Fruit fly (Drosophila melanogaster): ENCODE results near the gene Qtzl.

The Qtzl gene

dm6 chr2L:11968581-11969272, 26.8 kb upstream of the Qtzl start (continued):
- TF ChIP-seq CG9817 (tag; optimal IDR thresholded peaks at IDR 0.05) (no peak), PHDP (tag; optimal IDR thresholded peaks at IDR 0.05) (no peak), cwo (GFP tag; optimal IDR thresholded peaks at IDR 0.05) (peak; percentile 1), CG17361 (GFP tag; IDR thresholded peaks at IDR 0.05) (no peak), Taf1 (GFP tag; IDR thresholded peaks at IDR 0.05) (no peak), salm (tag; optimal IDR thresholded peaks at IDR 0.05) (no peak)

DNA sequence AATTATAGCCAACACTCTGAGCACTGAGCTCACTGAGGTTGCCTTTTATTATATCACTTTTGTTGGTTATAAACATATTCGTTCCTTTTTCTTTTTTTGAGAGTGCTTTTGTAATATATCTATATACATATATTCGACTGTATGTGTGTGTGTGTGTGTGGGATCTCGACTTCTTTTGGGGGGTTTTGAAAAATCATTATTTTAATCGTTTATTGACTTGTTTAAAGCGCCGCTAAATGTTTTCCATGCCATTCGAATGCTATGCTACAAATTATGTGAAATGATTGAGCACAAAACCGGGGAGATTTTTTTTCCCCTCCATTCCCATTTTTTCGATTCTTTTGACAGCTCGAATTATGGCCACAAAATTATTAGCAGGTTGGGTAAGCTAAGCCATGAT, 26.1 kb upstream of the Qtzl start:
- TF ChIP-seq CG13894 (tag; optimal IDR thresholded peaks at IDR 0.05) = peak; percentile 53
- no peak for TF ChIP-seq Chrac-16 (GFP tag; optimal IDR thresholded peaks at IDR 0.05)
- TF ChIP-seq CG14860 (GFP tag; IDR thresholded peaks at IDR 0.05; ENCODE audit: partially characterized antibody) = no peak

DNA sequence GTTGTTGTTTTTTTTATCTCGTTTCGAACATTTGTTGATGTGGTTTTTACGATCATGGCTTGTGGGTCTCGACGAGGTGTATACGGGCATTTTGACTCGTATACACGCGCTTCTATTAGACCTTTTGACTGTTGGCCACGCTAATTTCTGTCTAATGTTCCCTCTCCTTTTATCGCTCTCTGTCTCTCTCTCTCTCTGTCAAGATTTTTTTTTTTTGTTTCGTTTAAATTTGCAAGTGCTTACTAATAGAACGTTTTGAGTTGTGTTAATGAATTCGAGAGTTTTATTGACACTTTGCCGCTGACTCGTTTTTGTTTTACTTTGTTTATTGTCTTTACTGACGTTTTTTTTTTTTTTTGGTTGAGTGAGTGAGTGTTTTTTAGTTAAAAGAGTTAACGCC, 25.2 kb upstream of the Qtzl start:
- peak; percentile 75 for TF ChIP-seq sens (GFP tag)
- TF ChIP-seq CG4820 (GFP tag; optimal IDR thresholded peaks at IDR 0.05) = peak; percentile 9
- TF ChIP-seq eve (GFP tag; optimal IDR thresholded peaks at IDR 0.05) = peak in 1 of 2 experiments; percentile 76
- TF ChIP-seq sim (GFP tag; IDR thresholded peaks at IDR 0.05) = no peak
- TF ChIP-seq z (GFP tag; IDR thresholded peaks at IDR 0.05) = peak; percentile 69; the same call in 2 of the 3 replicates

dm6 chr2L:11970853-11971397, 24.6 kb upstream of the Qtzl start:
- no peak for TF ChIP-seq jigr1 (GFP tag; IDR thresholded peaks at IDR 0.05)
- peak; percentile 19 for TF ChIP-seq CG2678 (tag; optimal IDR thresholded peaks at IDR 0.05)
- peak; percentile 40 for TF ChIP-seq CG12659 (GFP tag; optimal IDR thresholded peaks at IDR 0.05)
- TF ChIP-seq h (optimal IDR thresholded peaks at IDR 0.05) = no peak
- TF ChIP-seq al (GFP tag; IDR thresholded peaks at IDR 0.05) = no peak
- peak; percentile 10 for TF ChIP-seq CHES-1-like (GFP tag; optimal IDR thresholded peaks at IDR 0.05)
- TF ChIP-seq corto (GFP tag; optimal IDR thresholded peaks at IDR 0.05) = no peak
- no peak for TF ChIP-seq pum (GFP tag; optimal IDR thresholded peaks at IDR 0.05)
- TF ChIP-seq onecut (GFP tag; IDR thresholded peaks at IDR 0.05) = peak; percentile 29; the same call in 1 of the 2 replicates
- 0 out of 3 replicates have a peak, but pooled peaks have one; percentile 56 for TF ChIP-seq CG6175 (GFP tag; IDR thresholded peaks at IDR 0.05)
- TF ChIP-seq CG13775 (GFP tag; optimal IDR thresholded peaks at IDR 0.05) = no peak
- 0 out of 4 replicates have a peak, but pooled peaks have one; percentile 7 for TF ChIP-seq Gug (GFP tag; IDR thresholded peaks at IDR 0.05)
- peak; percentile 8 for TF ChIP-seq cg (GFP tag; optimal IDR thresholded peaks at IDR 0.05)
- TF ChIP-seq lilli (GFP tag; optimal IDR thresholded peaks at IDR 0.05) = peak; percentile 34
- TF ChIP-seq CG10543 (GFP tag; optimal IDR thresholded peaks at IDR 0.05) = peak; percentile 81
- TF ChIP-seq Hr51 (GFP tag; optimal IDR thresholded peaks at IDR 0.05) = peak in 1 of 2 experiments; percentile 43
- peak; percentile 32; the same call in 1 of the 3 replicates for TF ChIP-seq CG11695 (GFP tag; IDR thresholded peaks at IDR 0.05)
- no peak for TF ChIP-seq Ravus (GFP tag; IDR thresholded peaks at IDR 0.05)
- TF ChIP-seq BEAF-32 (GFP tag; optimal IDR thresholded peaks at IDR 0.05) = no peak
- peak; percentile 97 for TF ChIP-seq CG10321 (GFP tag; IDR thresholded peaks at IDR 0.05)
- TF ChIP-seq nau (GFP tag; optimal IDR thresholded peaks at IDR 0.05) = no peak
- TF ChIP-seq CG13287 (GFP tag; IDR thresholded peaks at IDR 0.05; ENCODE audit: partially characterized antibody) = peak; percentile 33; the same call in 1 of the 2 replicates
- no peak for TF ChIP-seq Hey (tag; optimal IDR thresholded peaks at IDR 0.05)
- TF ChIP-seq CG1832 (GFP tag; optimal IDR thresholded peaks at IDR 0.05) = peak; percentile 92
- TF ChIP-seq aop (GFP tag; IDR thresholded peaks at IDR 0.05) = no peak
- TF ChIP-seq CG6765 (GFP tag; optimal IDR thresholded peaks at IDR 0.05) = no peak
- TF ChIP-seq CG12155 (GFP tag; optimal IDR thresholded peaks at IDR 0.05) = no peak
- 0 out of 2 replicates have a peak, but pooled peaks have one; percentile 35 for TF ChIP-seq Awh (GFP tag; IDR thresholded peaks at IDR 0.05)
- TF ChIP-seq CG17829 (tag; optimal IDR thresholded peaks at IDR 0.05) = peak; percentile 1
- TF ChIP-seq gro (GFP tag; optimal IDR thresholded peaks at IDR 0.05) = no peak
- no peak for TF ChIP-seq CG15011 (GFP tag; optimal IDR thresholded peaks at IDR 0.05)

Data from whole organism, embryonic.